Worm (Caenorhabditis elegans) whole organism, L1 larva: Measurements from ENCODE around the gene C35A5.11.

Source experiments
- dsc-1 ChIP-seq: sonication (generic microtip); optimal IDR thresholded peaks from 2 replicates; lab custom pipeline; 2016; ENCODE audit warnings: mild to moderate bottlenecking, missing genetic modification characterization, missing compliant biosample characterization
- elt-3 ChIP-seq, 6 experiments: fragments of 150-350 bp in 1 of 6; sonication (generic microtip); optimal IDR thresholded peaks; 2 replicates each; lab custom pipeline; 2017 to 2018; ENCODE audit warnings: missing biosample characterization in 6 of 6, missing genetic modification characterization in 6 of 6, inconsistent platforms in 1 of 6
- lin-13 ChIP-seq: fragments of 150-350 bp; optimal IDR thresholded peaks from 2 replicates; lab custom pipeline; 2014; ENCODE audit warnings: missing biosample characterization, missing genetic modification reagents, missing genetic modification characterization
- mab-9 ChIP-seq: fragments of 200-800 bp; sonication (Bioruptor generic); IDR thresholded peaks from 2 replicates; pipeline ENCODE4 v1.3.6; 2022; ENCODE audit warnings: missing genetic modification reagents, missing genetic modification characterization, missing compliant biosample characterization
- nhr-28 ChIP-seq: fragments of 150-350 bp; optimal IDR thresholded peaks from 2 replicates; lab custom pipeline; 2014; ENCODE audit warnings: missing biosample characterization, missing genetic modification characterization
- nhr-90 ChIP-seq: sonication (generic microtip); optimal IDR thresholded peaks from 2 replicates; lab custom pipeline; 2016; ENCODE audit warnings: mild to moderate bottlenecking, missing genetic modification characterization, missing compliant biosample characterization; ENCODE audit not compliant: poor library complexity
- skn-1 ChIP-seq: fragments of 150-350 bp; optimal IDR thresholded peaks from 2 replicates; lab custom pipeline; 2014; ENCODE audit warnings: missing biosample characterization, missing genetic modification characterization
- tlp-1 ChIP-seq: fragments of 150-350 bp; optimal IDR thresholded peaks from 2 replicates; lab custom pipeline; 2014; ENCODE audit warnings: missing biosample characterization, missing genetic modification characterization

DNA sequence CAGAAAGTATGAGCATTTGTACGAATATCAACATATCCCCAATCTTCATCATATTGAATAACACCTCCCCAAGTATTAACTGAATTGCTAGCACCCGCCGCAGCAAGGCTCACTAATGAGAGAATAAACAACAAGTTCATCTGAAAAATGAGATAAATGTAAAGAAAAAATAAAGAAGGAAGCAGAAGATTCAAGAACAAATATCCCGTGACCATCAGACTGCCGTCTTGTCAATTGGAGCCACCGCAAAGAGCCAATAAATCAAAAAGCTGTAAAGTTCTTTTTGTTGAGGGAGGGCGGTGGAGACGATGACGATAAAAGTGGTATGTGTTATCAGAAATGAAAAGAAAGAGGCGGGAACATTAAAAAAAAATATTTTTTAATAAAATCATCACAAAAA is 49.4 kb downstream of the C35A5.11 start, which contains the start of gene Y32F6A.5:
- no peak for TF ChIP-seq mab-9 (GFP tag; lab: Robert Waterston, UW)
- no peak for TF ChIP-seq nhr-28 (tag; lab: Kevin White, UChicago)
- no peak for TF ChIP-seq lin-13
- no peak for TF ChIP-seq dsc-1 (tag; lab: Kevin White, UChicago)
- no peak for TF ChIP-seq nhr-90 (tag; lab: Kevin White, UChicago)
- TF ChIP-seq skn-1 = no peak
- no peak for TF ChIP-seq elt-3 (tag; optimal IDR thresholded peaks at IDR 0.05; lab: Kevin White, UChicago)
- TF ChIP-seq tlp-1 (tag; lab: Kevin White, UChicago) = no peak
